Worm (Caenorhabditis elegans): Measurements from ENCODE around the gene dpr-1.

- TF ChIP-seq ama-1 (optimal IDR thresholded peaks at IDR 0.05) (no peak), hnd-1 (tag; optimal IDR thresholded peaks at IDR 0.05) (no peak), ets-7 (tag; optimal IDR thresholded peaks at IDR 0.05) (no peak), hmbx-1 (tag; optimal IDR thresholded peaks at IDR 0.05) (no peak), pes-1 (GFP tag; IDR thresholded peaks at IDR 0.05) (no peak), tra-4 (tag; optimal IDR thresholded peaks at IDR 0.05) (no peak), aly-1 (tag; optimal IDR thresholded peaks at IDR 0.05) (no peak)
Observed at ce11 chrV:13936052-13936451, 5.9 kb downstream of the dpr-1 start.

All from whole organism, early embryonic.